Worm (Caenorhabditis elegans) whole organism, L2 larva: ENCODE data around the gene T04C12.1.

Source experiments
- C34F6.9 ChIP-seq: fragments of 150-350 bp; optimal IDR thresholded peaks from 2 replicates; lab custom pipeline; 2014; ENCODE audit warnings: missing biosample characterization, missing genetic modification characterization
- F13H6.1 ChIP-seq: sonication (generic microtip); optimal IDR thresholded peaks from 2 replicates; lab custom pipeline; 2016; ENCODE audit warnings: missing genetic modification characterization, missing compliant biosample characterization
- R02D3.7 ChIP-seq: fragments of 150-350 bp; optimal IDR thresholded peaks from 2 replicates; lab custom pipeline; 2014; ENCODE audit warnings: missing biosample characterization, missing genetic modification characterization
- Y55F3AM.14 ChIP-seq: fragments of 200-800 bp; sonication (Bioruptor generic); optimal IDR thresholded peaks from 2 replicates; lab custom pipeline; 2018; ENCODE audit warnings: mild to moderate bottlenecking, missing genetic modification characterization, missing compliant biosample characterization
- ZK546.5 ChIP-seq: sonication (generic microtip); optimal IDR thresholded peaks from 2 replicates; lab custom pipeline; 2017; ENCODE audit warnings: missing biosample characterization, missing genetic modification characterization
- alr-1 ChIP-seq: fragments of 150-350 bp; optimal IDR thresholded peaks from 2 replicates; lab custom pipeline; 2014; ENCODE audit warnings: missing biosample characterization, missing genetic modification characterization
- aly-2 ChIP-seq: fragments of 150-350 bp; optimal IDR thresholded peaks from 2 replicates; lab custom pipeline; 2014; ENCODE audit warnings: missing biosample characterization, missing genetic modification characterization
- ama-1 ChIP-seq: fragments of 150-350 bp; optimal IDR thresholded peaks from 2 replicates; lab custom pipeline; 2018; ENCODE audit warnings: inconsistent platforms
- blmp-1 ChIP-seq: sonication (generic microtip); optimal IDR thresholded peaks from 2 replicates; lab custom pipeline; 2017; ENCODE audit warnings: missing genetic modification characterization, mild to moderate bottlenecking, missing compliant biosample characterization, antibody characterized with exemption, moderate library complexity; ENCODE audit not compliant: insufficient read depth
- ceh-82 ChIP-seq: fragments of 150-350 bp; optimal IDR thresholded peaks from 2 replicates; lab custom pipeline; 2014; ENCODE audit warnings: missing biosample characterization, missing genetic modification characterization
- crh-2 ChIP-seq: sonication (generic microtip); optimal IDR thresholded peaks from 2 replicates; lab custom pipeline; 2017; ENCODE audit warnings: missing biosample characterization, missing genetic modification characterization
- dmd-4 ChIP-seq: sonication (generic microtip); optimal IDR thresholded peaks from 2 replicates; lab custom pipeline; 2017; ENCODE audit warnings: missing biosample characterization, missing genetic modification characterization
- elt-1 ChIP-seq: fragments of 150-350 bp; optimal IDR thresholded peaks from 2 replicates; lab custom pipeline; 2014; ENCODE audit warnings: missing biosample characterization, missing genetic modification characterization
- gmeb-1 ChIP-seq: fragments of 150-350 bp; optimal IDR thresholded peaks from 2 replicates; lab custom pipeline; 2014; ENCODE audit warnings: missing biosample characterization, missing genetic modification characterization
- lin-13 ChIP-seq: fragments of 150-350 bp; optimal IDR thresholded peaks from 2 replicates; lab custom pipeline; 2014; ENCODE audit warnings: missing biosample characterization, missing genetic modification reagents, missing genetic modification characterization
- lsy-2 ChIP-seq, 2 experiments: fragments of 150-350 bp in 1 of 2; sonication (generic microtip) in 1 of 2; optimal IDR thresholded peaks; 2 replicates each; lab custom pipeline; 2014 to 2017; ENCODE audit warnings: missing biosample characterization in 2 of 2, missing genetic modification characterization in 2 of 2
- mab-5 ChIP-seq: fragments of 150-350 bp; optimal IDR thresholded peaks from 2 replicates; lab custom pipeline; 2014; ENCODE audit warnings: missing biosample characterization, missing genetic modification characterization
- mbf-1 ChIP-seq: sonication (generic microtip); optimal IDR thresholded peaks from 2 replicates; lab custom pipeline; 2017; ENCODE audit warnings: missing biosample characterization, missing genetic modification characterization
- mdl-1 ChIP-seq, 2 experiments: fragments of 150-350 bp in 1 of 2; sonication (generic microtip) in 1 of 2; optimal IDR thresholded peaks; 2 replicates each; lab custom pipeline; 2017; ENCODE audit warnings: missing biosample characterization in 2 of 2, missing genetic modification characterization in 2 of 2
- nhr-10 ChIP-seq: sonication (generic microtip); optimal IDR thresholded peaks from 2 replicates; lab custom pipeline; 2017; ENCODE audit warnings: missing biosample characterization, missing genetic modification characterization
- nhr-11 ChIP-seq: fragments of 150-350 bp; optimal IDR thresholded peaks from 2 replicates; lab custom pipeline; 2014; ENCODE audit warnings: missing biosample characterization, missing genetic modification characterization
- nhr-12 ChIP-seq: fragments of 150-350 bp; optimal IDR thresholded peaks from 2 replicates; lab custom pipeline; 2014; ENCODE audit warnings: missing biosample characterization, missing genetic modification characterization
- nhr-129 ChIP-seq: fragments of 150-350 bp; optimal IDR thresholded peaks from 2 replicates; lab custom pipeline; 2014; ENCODE audit warnings: missing biosample characterization, missing genetic modification characterization
- nhr-21 ChIP-seq: fragments of 150-350 bp; optimal IDR thresholded peaks from 2 replicates; lab custom pipeline; 2014; ENCODE audit warnings: missing biosample characterization, missing genetic modification characterization
- nhr-23 ChIP-seq: fragments of 150-350 bp; optimal IDR thresholded peaks from 2 replicates; lab custom pipeline; 2014; ENCODE audit warnings: missing biosample characterization, missing genetic modification reagents, missing genetic modification characterization
- nhr-25 ChIP-seq: fragments of 150-350 bp; sonication (generic microtip); optimal IDR thresholded peaks from 3 replicates; lab custom pipeline; 2014; ENCODE audit warnings: missing biosample characterization, missing genetic modification characterization
- peb-1 ChIP-seq: fragments of 150-350 bp; optimal IDR thresholded peaks from 2 replicates; lab custom pipeline; 2014; ENCODE audit warnings: missing biosample characterization, missing genetic modification characterization
- sem-4 ChIP-seq: fragments of 150-350 bp; optimal IDR thresholded peaks from 2 replicates; lab custom pipeline; 2014; ENCODE audit warnings: missing biosample characterization, missing genetic modification reagents, missing genetic modification characterization
- skn-1 ChIP-seq: sonication (generic microtip); optimal IDR thresholded peaks from 2 replicates; lab custom pipeline; 2017; ENCODE audit warnings: missing biosample characterization, missing genetic modification characterization
- sma-9 ChIP-seq, 2 experiments: fragments of 150-350 bp in 1 of 2; sonication (generic microtip) in 1 of 2; optimal IDR thresholded peaks; 2 replicates each; lab custom pipeline; 2014 to 2016; ENCODE audit warnings: missing genetic modification characterization in 2 of 2, mild to moderate bottlenecking in 1 of 2, missing biosample characterization in 1 of 2, missing compliant biosample characterization in 1 of 2, missing genetic modification reagents in 1 of 2, moderate library complexity in 1 of 2
- snpc-4 ChIP-seq: fragments of 150-350 bp; optimal IDR thresholded peaks from 2 replicates; lab custom pipeline; 2014; ENCODE audit warnings: missing biosample characterization, missing genetic modification characterization
- unc-39 ChIP-seq: fragments of 150-350 bp; optimal IDR thresholded peaks from 2 replicates; lab custom pipeline; 2014; ENCODE audit warnings: missing biosample characterization, missing genetic modification characterization
- unc-55 ChIP-seq: fragments of 150-350 bp; sonication (generic microtip); optimal IDR thresholded peaks from 3 replicates; lab custom pipeline; 2014; ENCODE audit warnings: missing biosample characterization, missing genetic modification reagents, missing genetic modification characterization
- unc-62 ChIP-seq: fragments of 150-350 bp; optimal IDR thresholded peaks from 2 replicates; lab custom pipeline; 2014; ENCODE audit warnings: missing biosample characterization, missing genetic modification reagents, missing genetic modification characterization
- zag-1 ChIP-seq: fragments of 150-350 bp; optimal IDR thresholded peaks from 2 replicates; lab custom pipeline; 2014; ENCODE audit warnings: missing biosample characterization, missing genetic modification characterization
- ztf-1 ChIP-seq: fragments of 200-800 bp; sonication (Bioruptor generic); conservative IDR thresholded peaks from 2 replicates; pipeline ENCODE4 v1.3.6; 2022; ENCODE audit warnings: missing genetic modification characterization, missing compliant biosample characterization
- ztf-4 ChIP-seq: fragments of 150-350 bp; optimal IDR thresholded peaks from 2 replicates; lab custom pipeline; 2014; ENCODE audit warnings: missing biosample characterization, missing genetic modification characterization

T04C12.1 gene

ce11 chrV:11059180-11059579 is at the start of gene T04C12.1:
TSS of gene T04C12.1 (minus strand) at chrV:11059269.
- no peak for TF ChIP-seq lsy-2 (tag; optimal IDR thresholded peaks at IDR 0.05; lab: Kevin White, UChicago)
- TF ChIP-seq sma-9 (GFP tag; optimal IDR thresholded peaks at IDR 0.05; lab: Kevin White, UChicago) = peak; percentile 9
- TF ChIP-seq sma-9 (tag; optimal IDR thresholded peaks at IDR 0.05; lab: Kevin White, UChicago) = no peak
- no peak for TF ChIP-seq elt-1 (tag; lab: Kevin White, UChicago)
- TF ChIP-seq ama-1 (lab: Kevin White, UChicago) = peak; percentile 56
- no peak for TF ChIP-seq peb-1 (tag; lab: Kevin White, UChicago)
- peak; percentile 29 for TF ChIP-seq nhr-25 (tag; lab: Kevin White, UChicago)

- no peak for TF ChIP-seq aly-2 (tag; lab: Kevin White, UChicago)
- no peak for TF ChIP-seq peb-1 (tag; lab: Kevin White, UChicago)
- TF ChIP-seq nhr-11 (tag; lab: Kevin White, UChicago) = no peak
- no peak for TF ChIP-seq mbf-1 (tag; lab: Kevin White, UChicago)
- no peak for TF ChIP-seq nhr-21 (tag; lab: Kevin White, UChicago)
- no peak for TF ChIP-seq nhr-23 (tag; lab: Kevin White, UChicago)
- no peak for TF ChIP-seq C34F6.9 (tag; lab: Kevin White, UChicago)
- no peak for TF ChIP-seq elt-1 (tag; lab: Kevin White, UChicago)
- TF ChIP-seq, all 48 proteins: peak for 0
Observed at ce11 chrV:11104408-11104807, 45.3 kb upstream of the T04C12.1 start.

ce11 chrV:11098599-11098998 is 39.5 kb upstream of the T04C12.1 start, which contains the start of gene cdkl-1:
TSS of gene cdkl-1 (plus strand) at chrV:11098899.
- TF ChIP-seq dmd-4 (tag; lab: Kevin White, UChicago) (no peak), sem-4 (tag; lab: Kevin White, UChicago) (no peak), zag-1 (tag; lab: Kevin White, UChicago) (no peak), crh-2 (no peak), ztf-1 (GFP tag; lab: Robert Waterston, UW) (no peak), ZK546.5 (tag; lab: Kevin White, UChicago) (no peak), nhr-129 (tag; lab: Kevin White, UChicago) (no peak), ztf-4 (no peak), unc-55 (GFP tag; lab: Kevin White, UChicago) (no peak), nhr-21 (tag; lab: Kevin White, UChicago) (no peak), skn-1 (tag; lab: Kevin White, UChicago) (no peak), peb-1 (tag; lab: Kevin White, UChicago) (no peak), lin-13 (GFP tag; lab: Kevin White, UChicago) (no peak), gmeb-1 (no peak)

ce11 chrV:11095873-11096272 is 36.8 kb upstream of the T04C12.1 start, which contains the start of gene Y42A5A.3:
TSS of gene Y42A5A.3 (minus strand) at chrV:11095973.
- TF ChIP-seq snpc-4 (tag; lab: Kevin White, UChicago) (no peak), lsy-2 (tag; optimal IDR thresholded peaks at IDR 0.05; lab: Kevin White, UChicago) (no peak), nhr-12 (tag; lab: Kevin White, UChicago) (no peak), F13H6.1 (tag; lab: Kevin White, UChicago) (no peak), ama-1 (lab: Kevin White, UChicago) (no peak), Y55F3AM.14 (GFP tag; lab: Kevin White, UChicago) (no peak), unc-62 (GFP tag; lab: Kevin White, UChicago) (no peak), mab-5 (tag; lab: Kevin White, UChicago) (no peak), unc-39 (tag; lab: Kevin White, UChicago) (no peak), R02D3.7 (tag; lab: Kevin White, UChicago) (no peak), nhr-129 (tag; lab: Kevin White, UChicago) (no peak), alr-1 (tag; lab: Kevin White, UChicago) (no peak), blmp-1 (tag; lab: Kevin White, UChicago) (no peak), mdl-1 (tag; optimal IDR thresholded peaks at IDR 0.05; lab: Kevin White, UChicago) (no peak), crh-2 (no peak), nhr-25 (tag; lab: Kevin White, UChicago) (no peak), ceh-82 (tag; lab: Kevin White, UChicago) (no peak), nhr-10 (tag; lab: Kevin White, UChicago) (no peak)
